Worm (Caenorhabditis elegans): ENCODE results near the gene srm-3.

- TF ChIP-seq W03F9.2 (tag; optimal IDR thresholded peaks at IDR 0.05) (no peak), him-1 (tag; optimal IDR thresholded peaks at IDR 0.05) (no peak)
Measured at ce11 chrIV:9615511-9615910, 33.3 kb upstream of the srm-3 start.

All from whole organism, L4/young adult.